Fruit fly (Drosophila melanogaster) whole organism, embryonic: ENCODE measurements around the gene CG42449.
A peak's percentile ranks its signal among the peaks of the same experiment; 100 is the strongest.

ENCODE experiments used
- Abd-B ChIP-seq: fragments of 200-800 bp; sonication (Bioruptor generic); optimal IDR thresholded peaks from 2 replicates; lab custom pipeline; 2018; ENCODE audit warnings: missing biosample characterization, mild to moderate bottlenecking, missing genetic modification characterization, moderate library complexity
- Awh ChIP-seq: fragments of 200-800 bp; sonication (Bioruptor generic); IDR thresholded peaks from 2 replicates; pipeline ENCODE4, ENCODE4 v1.3.6; 2022; ENCODE audit warnings: missing biosample characterization, missing genetic modification characterization
- CG10959 ChIP-seq: fragments of 200-800 bp; sonication (Bioruptor generic); IDR thresholded peaks from 2 replicates; pipeline ENCODE4 v1.3.6; 2022; ENCODE audit warnings: missing biosample characterization, missing genetic modification characterization
- CG11093 ChIP-seq: fragments of 200-800 bp; sonication (Bioruptor generic); IDR thresholded peaks from 3 replicates; pipeline ENCODE4 v1.3.6; 2022; ENCODE audit warnings: missing biosample characterization, missing genetic modification characterization
- CG12769 ChIP-seq: fragments of 200-800 bp; sonication (Bioruptor generic); optimal IDR thresholded peaks from 2 replicates; lab custom pipeline; 2019; ENCODE audit warnings: missing biosample characterization, mild to moderate bottlenecking, missing genetic modification characterization, moderate library complexity
- CG13296 ChIP-seq: fragments of 200-800 bp; sonication (Bioruptor generic); optimal IDR thresholded peaks from 3 replicates; lab custom pipeline; 2018; ENCODE audit warnings: missing biosample characterization, mild to moderate bottlenecking, missing genetic modification characterization
- CG13894 ChIP-seq: fragments of 200-800 bp; sonication (Bioruptor generic); optimal IDR thresholded peaks from 3 replicates; lab custom pipeline; 2018; ENCODE audit warnings: missing biosample characterization, mild to moderate bottlenecking, missing genetic modification characterization, moderate library complexity
- CG15073 ChIP-seq: fragments of 200-800 bp; sonication (Bioruptor generic); optimal IDR thresholded peaks from 2 replicates; lab custom pipeline; 2016; ENCODE audit warnings: missing biosample characterization, missing genetic modification characterization
- CG15601 ChIP-seq: fragments of 200-800 bp; sonication (Bioruptor generic); optimal IDR thresholded peaks from 3 replicates; lab custom pipeline; 2019; ENCODE audit warnings: missing biosample characterization, mild to moderate bottlenecking, missing genetic modification characterization, moderate library complexity
- CG17361 ChIP-seq: fragments of 200-800 bp; sonication (Bioruptor generic); IDR thresholded peaks from 3 replicates; pipeline ENCODE4 v1.3.6; 2022; ENCODE audit warnings: missing biosample characterization, missing genetic modification characterization
- CG2875 ChIP-seq: fragments of 200-800 bp; sonication (Bioruptor generic); optimal IDR thresholded peaks from 2 replicates; lab custom pipeline; 2017; ENCODE audit warnings: missing biosample characterization, mild to moderate bottlenecking, missing genetic modification characterization, missing genetic modification reagents
- CG2889 ChIP-seq: fragments of 200-800 bp; sonication (Bioruptor generic); IDR thresholded peaks from 3 replicates; pipeline ENCODE4 v1.3.6; 2022; ENCODE audit warnings: missing biosample characterization, missing genetic modification characterization
- CG34376 ChIP-seq: fragments of 200-800 bp; sonication (Bioruptor generic); optimal IDR thresholded peaks from 2 replicates; lab custom pipeline; 2018; ENCODE audit warnings: missing biosample characterization, mild to moderate bottlenecking, missing genetic modification characterization
- CG43689 ChIP-seq: fragments of 200-800 bp; sonication (Bioruptor generic); IDR thresholded peaks from 2 replicates; pipeline ENCODE4 v1.3.6; 2022; ENCODE audit warnings: missing biosample characterization, missing genetic modification characterization
- CG5953 ChIP-seq: fragments of 200-800 bp; sonication (Bioruptor generic); IDR thresholded peaks from 2 replicates; pipeline ENCODE4 v1.3.6; 2022; ENCODE audit warnings: missing biosample characterization, missing genetic modification characterization
- CG6175 ChIP-seq: fragments of 200-800 bp; sonication (Bioruptor generic); IDR thresholded peaks from 3 replicates; pipeline ENCODE4 v1.3.6; 2022; ENCODE audit warnings: missing biosample characterization, missing genetic modification characterization
- CG6683 ChIP-seq: fragments of 200-800 bp; sonication (Bioruptor generic); optimal IDR thresholded peaks from 2 replicates; lab custom pipeline; 2017; ENCODE audit warnings: missing biosample characterization, mild to moderate bottlenecking, missing genetic modification characterization, missing genetic modification reagents
- CG7271 ChIP-seq: fragments of 200-800 bp; sonication (Bioruptor generic); optimal IDR thresholded peaks from 2 replicates; lab custom pipeline; 2018; ENCODE audit warnings: missing biosample characterization, mild to moderate bottlenecking, missing genetic modification characterization, moderate library complexity
- CG7839 ChIP-seq: fragments of 200-800 bp; sonication (Bioruptor generic); optimal IDR thresholded peaks from 3 replicates; lab custom pipeline; 2018; ENCODE audit warnings: missing biosample characterization, mild to moderate bottlenecking, missing genetic modification characterization, moderate library complexity
- CG9932 ChIP-seq: fragments of 200-800 bp; sonication (Bioruptor generic); IDR thresholded peaks from 2 replicates; pipeline ENCODE4 v1.3.6; 2022; ENCODE audit warnings: missing biosample characterization, missing genetic modification characterization
- Dad ChIP-seq: fragments of 200-800 bp; sonication (Bioruptor generic); optimal IDR thresholded peaks from 3 replicates; lab custom pipeline; 2016; ENCODE audit warnings: missing biosample characterization, missing genetic modification characterization
- ERR ChIP-seq: fragments of 200-800 bp; sonication (Bioruptor generic); optimal IDR thresholded peaks from 2 replicates; lab custom pipeline; 2016; ENCODE audit warnings: missing biosample characterization, missing genetic modification characterization
- Hand ChIP-seq: fragments of 200-800 bp; sonication (Bioruptor generic); optimal IDR thresholded peaks from 2 replicates; lab custom pipeline; 2017; ENCODE audit warnings: mild to moderate bottlenecking, missing biosample characterization, missing genetic modification reagents, missing genetic modification characterization
- HmgZ ChIP-seq: fragments of 200-800 bp; sonication (Bioruptor generic); optimal IDR thresholded peaks from 2 replicates; lab custom pipeline; 2018; ENCODE audit warnings: missing biosample characterization, mild to moderate bottlenecking, missing genetic modification characterization
- Hmx ChIP-seq: fragments of 200-800 bp; sonication (Bioruptor generic); optimal IDR thresholded peaks from 2 replicates; lab custom pipeline; 2016; ENCODE audit warnings: missing biosample characterization, missing genetic modification characterization
- Nf-YA ChIP-seq: fragments of 200-800 bp; sonication (Bioruptor generic); IDR thresholded peaks from 2 replicates; pipeline ENCODE4 v1.3.6; 2022; ENCODE audit warnings: missing biosample characterization, missing genetic modification characterization
- Oaz ChIP-seq: fragments of 200-800 bp; sonication (Bioruptor generic); IDR thresholded peaks from 2 replicates; pipeline ENCODE4 v1.3.6; 2022; ENCODE audit warnings: missing biosample characterization, missing genetic modification characterization
- Oli ChIP-seq: fragments of 200-800 bp; sonication (Bioruptor generic); optimal IDR thresholded peaks from 2 replicates; lab custom pipeline; 2018; ENCODE audit warnings: missing biosample characterization, mild to moderate bottlenecking, missing genetic modification characterization, moderate library complexity
- Vsx1 ChIP-seq: fragments of 200-800 bp; sonication (Bioruptor generic); optimal IDR thresholded peaks from 2 replicates; lab custom pipeline; 2017; ENCODE audit warnings: missing biosample characterization, mild to moderate bottlenecking, missing genetic modification characterization, missing genetic modification reagents
- ara ChIP-seq: fragments of 200-800 bp; sonication (Bioruptor generic); IDR thresholded peaks from 2 replicates; pipeline ENCODE4 v1.3.6; 2022; ENCODE audit warnings: missing biosample characterization, missing genetic modification characterization
- bowl ChIP-seq: fragments of 200-800 bp; sonication (Bioruptor generic); IDR thresholded peaks from 2 replicates; pipeline ENCODE4 v1.3.6; 2022; ENCODE audit warnings: missing biosample characterization, missing genetic modification characterization
- cas ChIP-seq: fragments of 200-800 bp; sonication (Bioruptor generic); IDR thresholded peaks from 2 replicates; pipeline ENCODE4 v1.3.6; 2022; ENCODE audit warnings: missing biosample characterization, missing genetic modification characterization
- fd96Cb ChIP-seq: fragments of 200-800 bp; sonication (Bioruptor generic); optimal IDR thresholded peaks from 2 replicates; lab custom pipeline; 2018; ENCODE audit warnings: missing biosample characterization, mild to moderate bottlenecking, missing genetic modification characterization, moderate library complexity
- gce ChIP-seq: fragments of 200-800 bp; sonication (Bioruptor generic); IDR thresholded peaks from 3 replicates; pipeline ENCODE4 v1.3.6; 2022; ENCODE audit warnings: missing biosample characterization, missing genetic modification characterization
- gsb ChIP-seq: fragments of 200-800 bp; sonication (Bioruptor generic); IDR thresholded peaks from 2 replicates; pipeline ENCODE4 v1.3.6; 2022; ENCODE audit warnings: missing biosample characterization, missing genetic modification characterization
- hkb ChIP-seq, 2 experiments: fragments of 200-800 bp in 1 of 2; fragments of >200 bp in 1 of 2; sonication (Bioruptor generic) in 1 of 2; IDR thresholded peaks in 1 of 2; optimal IDR thresholded peaks in 1 of 2; 2 replicates each; pipeline versions ENCODE4 v1.3.6 to Lab custom; 2017 to 2022; ENCODE audit warnings: missing biosample characterization in 1 of 2, missing genetic modification characterization in 1 of 2
- inv ChIP-seq: fragments of 200-800 bp; sonication (Bioruptor generic); IDR thresholded peaks from 2 replicates; pipeline ENCODE4 v1.3.6; 2022; ENCODE audit warnings: missing biosample characterization, missing genetic modification characterization; ENCODE audit not compliant: partially characterized antibody
- lov ChIP-seq, 2 experiments: fragments of 200-800 bp in 1 of 2; fragments of >200 bp in 1 of 2; sonication (Bioruptor generic) in 1 of 2; IDR thresholded peaks in 1 of 2; optimal IDR thresholded peaks in 1 of 2; 2 replicates in 1 of 2; 3 replicates in 1 of 2; pipeline versions ENCODE4 v1.3.6 to Lab custom; 2017 to 2022; ENCODE audit warnings: missing biosample characterization in 1 of 2, missing genetic modification characterization in 1 of 2
- maf-S ChIP-seq: fragments of 200-800 bp; sonication (Bioruptor generic); optimal IDR thresholded peaks from 2 replicates; lab custom pipeline; 2016; ENCODE audit warnings: missing biosample characterization, missing genetic modification characterization
- onecut ChIP-seq: fragments of 200-800 bp; sonication (Bioruptor generic); IDR thresholded peaks from 2 replicates; pipeline ENCODE4 v1.3.6; 2022; ENCODE audit warnings: missing biosample characterization, missing genetic modification characterization
- pfk ChIP-seq: fragments of 200-800 bp; sonication (Bioruptor generic); optimal IDR thresholded peaks from 2 replicates; lab custom pipeline; 2018; ENCODE audit warnings: missing biosample characterization, mild to moderate bottlenecking, missing genetic modification characterization, moderate library complexity
- rib ChIP-seq: fragments of 200-800 bp; sonication (Bioruptor generic); IDR thresholded peaks from 2 replicates; pipeline ENCODE4 v1.3.6; 2022; ENCODE audit warnings: missing biosample characterization, missing genetic modification characterization
- sc ChIP-seq, 3 experiments: fragments of >200 bp in 2 of 3; fragments of 200-800 bp in 1 of 3; sonication (Bioruptor generic) in 1 of 3; optimal IDR thresholded peaks; 2 replicates in 2 of 3; 3 replicates in 1 of 3; lab custom pipeline; 2017; ENCODE audit warnings: mild to moderate bottlenecking in 1 of 3, missing biosample characterization in 1 of 3, missing genetic modification characterization in 1 of 3, missing genetic modification reagents in 1 of 3
- scrt ChIP-seq: fragments of 200-800 bp; sonication (Bioruptor generic); optimal IDR thresholded peaks from 2 replicates; lab custom pipeline; 2018; ENCODE audit warnings: missing biosample characterization, mild to moderate bottlenecking, missing genetic modification characterization, moderate library complexity
- sens ChIP-seq: fragments of 200-800 bp; sonication (Bioruptor generic); peaks from one replicate; lab custom pipeline; 2016; ENCODE audit warnings: missing biosample characterization, missing genetic modification characterization
- stc ChIP-seq: fragments of 200-800 bp; sonication (Bioruptor generic); IDR thresholded peaks from 2 replicates; pipeline ENCODE4 v1.3.6; 2022; ENCODE audit warnings: missing biosample characterization, missing genetic modification characterization
- sug ChIP-seq: fragments of 200-800 bp; optimal IDR thresholded peaks from 2 replicates; lab custom pipeline; 2019; ENCODE audit warnings: missing biosample characterization, mild to moderate bottlenecking, missing genetic modification characterization, moderate library complexity
- tgo ChIP-seq: fragments of 200-800 bp; sonication (Bioruptor generic); IDR thresholded peaks from 3 replicates; pipeline ENCODE4 v1.3.6; 2022; ENCODE audit warnings: missing biosample characterization, missing genetic modification characterization
- tin ChIP-seq: fragments of 200-800 bp; sonication (Bioruptor generic); optimal IDR thresholded peaks from 3 replicates; lab custom pipeline; 2016; ENCODE audit warnings: missing biosample characterization, missing genetic modification characterization
- usp ChIP-seq: fragments of >200 bp; optimal IDR thresholded peaks from 2 replicates; lab custom pipeline; 2017; ENCODE audit warnings: missing biosample characterization, missing genetic modification characterization

Gene CG42449

DNA sequence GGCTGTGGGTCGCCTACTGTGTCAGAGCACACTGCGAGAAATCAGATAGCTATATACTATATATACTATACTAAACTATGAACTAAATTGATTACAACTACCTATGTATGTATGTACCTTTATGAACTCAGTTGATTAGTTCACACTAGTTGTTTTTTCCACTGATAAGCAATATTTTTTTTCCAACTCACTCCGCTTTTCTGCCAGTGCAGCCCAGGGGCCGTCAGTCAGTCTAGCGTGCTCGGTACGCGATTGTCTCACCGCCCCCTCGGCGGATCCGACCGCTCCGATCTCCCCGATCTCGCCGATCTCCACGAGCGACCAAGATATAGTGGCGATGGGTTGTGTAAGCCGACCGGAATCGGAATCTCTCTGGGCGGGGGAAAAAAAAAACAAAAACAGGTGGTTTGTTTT is 22.9 kb downstream of the CG42449 start (continued):
- TF ChIP-seq Hmx (peak; percentile 41), CG9932 (GFP tag; lab: Robert Waterston, UW) (peak; percentile 90), gce (GFP tag; lab: Robert Waterston, UW) (peak; percentile 87), inv (no peak), sc (optimal IDR thresholded peaks at IDR 0.05; lab: Kevin White, UChicago) (no peak), sc (GFP tag; optimal IDR thresholded peaks at IDR 0.05; lab: Kevin White, UChicago) (no peak), tgo (GFP tag; lab: Robert Waterston, UW) (peak; percentile 93), CG12769 (tag; lab: Kevin White, UChicago) (peak; percentile 92), CG6175 (peak; percentile 89), Oaz (GFP tag; lab: Robert Waterston, UW) (peak; percentile 84), Vsx1 (GFP tag; lab: Kevin White, UChicago) (peak; percentile 61), bowl (GFP tag; lab: Robert Waterston, UW) (peak; percentile 39; the same call in 1 of the 2 replicates), usp (GFP tag; lab: Kevin White, UChicago) (no peak), CG15601 (no peak), CG2875 (peak; percentile 64), fd96Cb (peak; percentile 81), CG6683 (GFP tag; lab: Kevin White, UChicago) (peak; percentile 74), pfk (GFP tag; lab: Kevin White, UChicago) (no peak), CG5953 (GFP tag; lab: Robert Waterston, UW) (peak; percentile 62), onecut (peak; percentile 74), sug (peak; percentile 80), CG13894 (tag; lab: Kevin White, UChicago) (peak; percentile 95), lov (optimal IDR thresholded peaks at IDR 0.05; lab: Kevin White, UChicago) (no peak), lov (GFP tag; IDR thresholded peaks at IDR 0.05; lab: Robert Waterston, UW) (peak; percentile 81; the same call in 2 of the 3 replicates), CG10959 (GFP tag; lab: Robert Waterston, UW) (peak; percentile 47), gsb (GFP tag; lab: Robert Waterston, UW) (peak; percentile 86), CG43689 (GFP tag; lab: Robert Waterston, UW) (peak; percentile 78), CG15073 (no peak), Hand (GFP tag; lab: Kevin White, UChicago) (peak; percentile 54), CG2889 (GFP tag; lab: Robert Waterston, UW) (peak; percentile 83), rib (peak; percentile 90), CG34376 (GFP tag; lab: Kevin White, UChicago) (peak; percentile 50), CG13296 (GFP tag; lab: Kevin White, UChicago) (peak; percentile 80), HmgZ (peak; percentile 68), Nf-YA (peak; percentile 88), maf-S (GFP tag; lab: Kevin White, UChicago) (peak; percentile 42), CG17361 (GFP tag; lab: Robert Waterston, UW) (peak; percentile 81), cas (GFP tag; lab: Robert Waterston, UW) (peak; percentile 84), scrt (GFP tag; lab: Kevin White, UChicago) (peak; percentile 80), stc (peak; percentile 88), tin (GFP tag; lab: Kevin White, UChicago) (peak; percentile 77), CG7271 (tag; lab: Kevin White, UChicago) (peak; percentile 2), Dad (GFP tag; lab: Kevin White, UChicago) (peak; percentile 66), hkb (optimal IDR thresholded peaks at IDR 0.05; lab: Kevin White, UChicago) (no peak), hkb (GFP tag; IDR thresholded peaks at IDR 0.05; lab: Robert Waterston, UW) (peak; percentile 92), CG7839 (tag; lab: Kevin White, UChicago) (peak; percentile 90), Oli (peak; percentile 82), sens (peak; percentile 93), Awh (peak; percentile 93), Abd-B (GFP tag; lab: Kevin White, UChicago) (peak; percentile 57), ERR (GFP tag; lab: Kevin White, UChicago) (no peak), CG11093 (GFP tag; lab: Robert Waterston, UW) (peak; percentile 90), ara (GFP tag; lab: Robert Waterston, UW) (peak; percentile 85)
